Worm (Caenorhabditis elegans) whole organism, mixed stage, embryonic: ENCODE measurements around the gene C31C9.7.

Experiments
- bed-3 ChIP-seq: fragments of 200-800 bp; sonication (Bioruptor generic); optimal IDR thresholded peaks from 3 replicates; lab custom pipeline; 2018; ENCODE audit warnings: mild to moderate bottlenecking, missing genetic modification characterization, moderate library complexity, missing compliant biosample characterization
- blmp-1 ChIP-seq: fragments of 150-350 bp; optimal IDR thresholded peaks from 2 replicates; lab custom pipeline; 2014; ENCODE audit warnings: missing biosample characterization, missing genetic modification characterization
- ceh-43 ChIP-seq: fragments of 200-800 bp; sonication (Bioruptor generic); optimal IDR thresholded peaks from 2 replicates; lab custom pipeline; 2018; ENCODE audit warnings: mild to moderate bottlenecking, missing genetic modification characterization, moderate library complexity, missing compliant biosample characterization
- ceh-83 ChIP-seq: fragments of 200-800 bp; sonication (Bioruptor generic); optimal IDR thresholded peaks from 2 replicates; lab custom pipeline; 2018; ENCODE audit warnings: mild to moderate bottlenecking, missing genetic modification characterization, missing compliant biosample characterization
- ces-1 ChIP-seq: fragments of 150-350 bp; optimal IDR thresholded peaks from 2 replicates; lab custom pipeline; 2014; ENCODE audit warnings: missing biosample characterization, missing genetic modification reagents, missing genetic modification characterization
- cnd-1 ChIP-seq: fragments of 200-800 bp; sonication (Bioruptor generic); optimal IDR thresholded peaks from 2 replicates; lab custom pipeline; 2018; ENCODE audit warnings: mild to moderate bottlenecking, missing genetic modification characterization, missing compliant biosample characterization
- elt-1 ChIP-seq: sonication (generic microtip); optimal IDR thresholded peaks from 2 replicates; lab custom pipeline; 2017; ENCODE audit warnings: missing genetic modification characterization, mild to moderate bottlenecking, missing compliant biosample characterization, antibody characterized with exemption, moderate library complexity, borderline replicate concordance; ENCODE audit not compliant: insufficient read depth
- elt-3 ChIP-seq: fragments of 150-350 bp; optimal IDR thresholded peaks from 2 replicates; lab custom pipeline; 2014; ENCODE audit warnings: missing biosample characterization, missing genetic modification characterization
- lin-13 ChIP-seq: fragments of 150-350 bp; optimal IDR thresholded peaks from 2 replicates; lab custom pipeline; 2014; ENCODE audit warnings: missing biosample characterization, missing genetic modification characterization
- lin-32 ChIP-seq: fragments of 200-800 bp; sonication (Bioruptor generic); optimal IDR thresholded peaks from 2 replicates; lab custom pipeline; 2018; ENCODE audit warnings: mild to moderate bottlenecking, missing genetic modification characterization, missing compliant biosample characterization
- lsy-2 ChIP-seq: fragments of 150-350 bp; optimal IDR thresholded peaks from 2 replicates; lab custom pipeline; 2014; ENCODE audit warnings: missing biosample characterization, missing genetic modification characterization
- mab-5 ChIP-seq: fragments of 150-350 bp; optimal IDR thresholded peaks from 2 replicates; lab custom pipeline; 2014; ENCODE audit warnings: missing biosample characterization, missing genetic modification characterization
- mep-1 ChIP-seq: fragments of 150-350 bp; optimal IDR thresholded peaks from 2 replicates; lab custom pipeline; 2017; ENCODE audit warnings: missing biosample characterization, missing genetic modification reagents, missing genetic modification characterization, inconsistent platforms
- mls-2 ChIP-seq: sonication (generic microtip); optimal IDR thresholded peaks from 2 replicates; lab custom pipeline; 2016; ENCODE audit warnings: mild to moderate bottlenecking, missing genetic modification characterization, moderate library complexity, missing compliant biosample characterization
- nhr-12 ChIP-seq: fragments of 150-350 bp; optimal IDR thresholded peaks from 2 replicates; lab custom pipeline; 2014; ENCODE audit warnings: missing biosample characterization, missing genetic modification characterization
- nhr-2 ChIP-seq: fragments of 150-350 bp; optimal IDR thresholded peaks from 2 replicates; lab custom pipeline; 2014; ENCODE audit warnings: missing biosample characterization, missing genetic modification characterization
- nhr-28 ChIP-seq: fragments of 150-350 bp; optimal IDR thresholded peaks from 2 replicates; lab custom pipeline; 2014; ENCODE audit warnings: missing biosample characterization, missing genetic modification characterization
- pha-4 ChIP-seq: fragments of 150-350 bp; optimal IDR thresholded peaks from 2 replicates; lab custom pipeline; 2018; ENCODE audit warnings: missing biosample characterization, missing genetic modification reagents, missing genetic modification characterization
- sem-2 ChIP-seq: fragments of 200-800 bp; sonication (Bioruptor generic); optimal IDR thresholded peaks from 2 replicates; lab custom pipeline; 2018; ENCODE audit warnings: mild to moderate bottlenecking, missing genetic modification characterization, missing compliant biosample characterization
- sptf-1 ChIP-seq: sonication (generic microtip); optimal IDR thresholded peaks from 2 replicates; lab custom pipeline; 2017; ENCODE audit warnings: mild to moderate bottlenecking, missing genetic modification characterization, moderate library complexity, missing compliant biosample characterization
- unc-120 ChIP-seq: sonication (generic microtip); optimal IDR thresholded peaks from 2 replicates; lab custom pipeline; 2017; ENCODE audit warnings: missing genetic modification characterization, missing compliant biosample characterization; ENCODE audit not compliant: poor library complexity, severe bottlenecking
- unc-39 ChIP-seq: fragments of 150-350 bp; optimal IDR thresholded peaks from 2 replicates; lab custom pipeline; 2014; ENCODE audit warnings: missing biosample characterization, missing genetic modification characterization
- unc-62 ChIP-seq: fragments of 150-350 bp; optimal IDR thresholded peaks from 2 replicates; lab custom pipeline; 2014; ENCODE audit warnings: missing biosample characterization, missing genetic modification reagents, missing genetic modification characterization
- zip-8 ChIP-seq: fragments of 150-350 bp; optimal IDR thresholded peaks from 2 replicates; lab custom pipeline; 2014; ENCODE audit warnings: missing biosample characterization, missing genetic modification characterization
- ztf-11 ChIP-seq: fragments of 150-350 bp; optimal IDR thresholded peaks from 2 replicates; lab custom pipeline; 2014; ENCODE audit warnings: missing biosample characterization, missing genetic modification characterization

Gene C31C9.7

ce11 chrII:13694712-13695111 is 25.8 kb downstream of the C31C9.7 start, which contains the start of gene rpoa-1:
Gene rpoa-1 (minus strand): TSS chrII:13694795.
- TF ChIP-seq blmp-1 (tag; lab: Kevin White, UChicago) (no peak), zip-8 (tag; lab: Kevin White, UChicago) (no peak), elt-1 (tag; lab: Kevin White, UChicago) (no peak), mep-1 (tag; lab: Kevin White, UChicago) (peak; percentile 36), elt-3 (tag; lab: Kevin White, UChicago) (no peak), ces-1 (GFP tag; lab: Kevin White, UChicago) (peak; percentile 44)

ce11 chrII:13695343-13696332 is 26.7 kb downstream of the C31C9.7 start, which contains the start of gene kqt-3:
Gene kqt-3 (plus strand): TSS chrII:13696282.
- no peak for TF ChIP-seq cnd-1 (tag; lab: Kevin White, UChicago)
- no peak for TF ChIP-seq nhr-12
- TF ChIP-seq pha-4 (tag; lab: Kevin White, UChicago): no peak
- no peak for TF ChIP-seq mep-1 (tag; lab: Kevin White, UChicago)
- no peak for TF ChIP-seq nhr-2 (tag; lab: Kevin White, UChicago)
- no peak for TF ChIP-seq zip-8 (tag; lab: Kevin White, UChicago)
- no peak for TF ChIP-seq unc-62 (GFP tag; lab: Kevin White, UChicago)

ce11 chrII:13697691-13698090 is 28.8 kb downstream of the C31C9.7 start:
- TF ChIP-seq nhr-28 (tag; lab: Kevin White, UChicago): no peak
- no peak for TF ChIP-seq lin-13 (tag; lab: Kevin White, UChicago)
- TF ChIP-seq elt-3 (tag; lab: Kevin White, UChicago): no peak
- no peak for TF ChIP-seq sem-2 (GFP tag; lab: Kevin White, UChicago)

- TF ChIP-seq lsy-2 (no peak), ceh-83 (GFP tag; lab: Kevin White, UChicago) (no peak), cnd-1 (tag; lab: Kevin White, UChicago) (no peak), lin-32 (no peak), unc-62 (GFP tag; lab: Kevin White, UChicago) (no peak), pha-4 (tag; lab: Kevin White, UChicago) (no peak), mls-2 (tag; lab: Kevin White, UChicago) (no peak), nhr-2 (tag; lab: Kevin White, UChicago) (no peak), unc-120 (tag; lab: Kevin White, UChicago) (no peak), elt-1 (tag; lab: Kevin White, UChicago) (no peak), unc-39 (tag; lab: Kevin White, UChicago) (no peak)
Observed at ce11 chrII:13711493-13712055, 42.7 kb downstream of the C31C9.7 start.

ce11 chrII:13713239-13713638 is 44.3 kb downstream of the C31C9.7 start:
- TF ChIP-seq bed-3 (GFP tag; lab: Kevin White, UChicago): no peak
- no peak for TF ChIP-seq zip-8 (tag; lab: Kevin White, UChicago)
- no peak for TF ChIP-seq ztf-11
- no peak for TF ChIP-seq elt-3 (tag; lab: Kevin White, UChicago)
- no peak for TF ChIP-seq mab-5
- TF ChIP-seq mls-2 (tag; lab: Kevin White, UChicago): no peak
- TF ChIP-seq ceh-83 (GFP tag; lab: Kevin White, UChicago): no peak

ce11 chrII:13715333-13715732 is 46.4 kb downstream of the C31C9.7 start:
- TF ChIP-seq sptf-1 (tag; lab: Kevin White, UChicago): peak; percentile 51
- no peak for TF ChIP-seq cnd-1 (tag; lab: Kevin White, UChicago)
- no peak for TF ChIP-seq ceh-43 (GFP tag; lab: Kevin White, UChicago)
